Fruit fly (Drosophila melanogaster) whole organism, embryonic: ENCODE measurements around the gene Mo25.

Experiments
- Adf1 ChIP-seq: fragments of 200-800 bp; sonication (Bioruptor generic); IDR thresholded peaks from 2 replicates; pipeline ENCODE4 v1.3.6; 2022; ENCODE audit warnings: missing biosample characterization, missing genetic modification characterization
- Awh ChIP-seq: fragments of 200-800 bp; sonication (Bioruptor generic); IDR thresholded peaks from 2 replicates; pipeline ENCODE4, ENCODE4 v1.3.6; 2022; ENCODE audit warnings: missing biosample characterization, missing genetic modification characterization
- Blimp-1 ChIP-seq: fragments of 200-800 bp; sonication (Bioruptor generic); optimal IDR thresholded peaks from 3 replicates; lab custom pipeline; 2018; ENCODE audit warnings: missing biosample characterization, missing genetic modification characterization, mild to moderate bottlenecking, moderate library complexity, missing genetic modification reagents
- CG12071 ChIP-seq: fragments of 200-800 bp; sonication (Bioruptor generic); optimal IDR thresholded peaks from 3 replicates; lab custom pipeline; 2018; ENCODE audit warnings: missing biosample characterization, mild to moderate bottlenecking, missing genetic modification characterization
- CG12299 ChIP-seq: fragments of 200-800 bp; sonication (Bioruptor generic); optimal IDR thresholded peaks from 2 replicates; lab custom pipeline; 2018; ENCODE audit warnings: missing biosample characterization, mild to moderate bottlenecking, missing genetic modification characterization
- CG15269 ChIP-seq: fragments of 200-800 bp; sonication (Bioruptor generic); optimal IDR thresholded peaks from 2 replicates; lab custom pipeline; 2018; ENCODE audit warnings: missing biosample characterization, mild to moderate bottlenecking, missing genetic modification characterization, moderate library complexity
- CG16779 ChIP-seq: fragments of 200-800 bp; sonication (Bioruptor generic); IDR thresholded peaks from 2 replicates; pipeline ENCODE4 v1.3.6; 2022; ENCODE audit warnings: missing biosample characterization, missing genetic modification characterization
- CG17359 ChIP-seq: fragments of 200-800 bp; sonication (Bioruptor generic); optimal IDR thresholded peaks from 3 replicates; lab custom pipeline; 2018; ENCODE audit warnings: missing biosample characterization, mild to moderate bottlenecking, missing genetic modification characterization, moderate library complexity
- CG2120 ChIP-seq: fragments of 200-800 bp; sonication (Bioruptor generic); optimal IDR thresholded peaks from 3 replicates; lab custom pipeline; 2016; ENCODE audit warnings: missing biosample characterization, missing genetic modification characterization
- CG2199 ChIP-seq: fragments of 200-800 bp; sonication (Bioruptor generic); IDR thresholded peaks from 3 replicates; pipeline ENCODE4 v1.3.6; 2022; ENCODE audit warnings: missing biosample characterization, missing genetic modification characterization
- CG42726 ChIP-seq: fragments of 200-800 bp; sonication (Bioruptor generic); IDR thresholded peaks from 2 replicates; pipeline ENCODE4 v1.3.6; 2022; ENCODE audit warnings: missing biosample characterization, missing genetic modification characterization; ENCODE audit not compliant: partially characterized antibody
- CG5953 ChIP-seq: fragments of 200-800 bp; sonication (Bioruptor generic); IDR thresholded peaks from 2 replicates; pipeline ENCODE4 v1.3.6; 2022; ENCODE audit warnings: missing biosample characterization, missing genetic modification characterization
- CG6272 ChIP-seq: fragments of 200-800 bp; sonication (Bioruptor generic); IDR thresholded peaks from 2 replicates; pipeline ENCODE4 v1.3.6; 2022; ENCODE audit warnings: missing biosample characterization, missing genetic modification characterization
- CG8290 ChIP-seq, 3 experiments: fragments of 200-800 bp; sonication (Bioruptor generic); optimal IDR thresholded peaks; 2 replicates each; lab custom pipeline; 2016 to 2019; ENCODE audit warnings: missing biosample characterization in 3 of 3, missing genetic modification characterization in 3 of 3, mild to moderate bottlenecking in 2 of 3, moderate library complexity in 1 of 3
- CG9817 ChIP-seq: fragments of 200-800 bp; sonication (Bioruptor generic); optimal IDR thresholded peaks from 2 replicates; lab custom pipeline; 2018; ENCODE audit warnings: missing biosample characterization, mild to moderate bottlenecking, missing genetic modification characterization, moderate library complexity
- CG9876 ChIP-seq: fragments of 200-800 bp; sonication (Bioruptor generic); optimal IDR thresholded peaks from 2 replicates; lab custom pipeline; 2016; ENCODE audit warnings: missing biosample characterization, missing genetic modification characterization
- Camta ChIP-seq: fragments of 200-800 bp; sonication (Bioruptor generic); optimal IDR thresholded peaks from 2 replicates; lab custom pipeline; 2016; ENCODE audit warnings: missing biosample characterization, missing genetic modification characterization
- Dad ChIP-seq: fragments of 200-800 bp; sonication (Bioruptor generic); optimal IDR thresholded peaks from 3 replicates; lab custom pipeline; 2016; ENCODE audit warnings: missing biosample characterization, missing genetic modification characterization
- Dek ChIP-seq: fragments of 200-800 bp; sonication (Bioruptor generic); optimal IDR thresholded peaks from 3 replicates; lab custom pipeline; 2019; ENCODE audit warnings: missing biosample characterization, mild to moderate bottlenecking, missing genetic modification characterization, moderate library complexity
- E2f1 ChIP-seq: fragments of 200-800 bp; sonication (Bioruptor generic); IDR thresholded peaks from 2 replicates; pipeline ENCODE4 v1.3.6; 2022; ENCODE audit warnings: missing biosample characterization, missing genetic modification characterization
- Elba2 ChIP-seq: fragments of 200-800 bp; sonication (Bioruptor generic); optimal IDR thresholded peaks from 3 replicates; lab custom pipeline; 2016; ENCODE audit warnings: missing biosample characterization, missing genetic modification characterization
- Ets97D ChIP-seq: fragments of 200-800 bp; sonication (Bioruptor generic); optimal IDR thresholded peaks from 3 replicates; lab custom pipeline; 2016; ENCODE audit warnings: missing biosample characterization, missing genetic modification characterization
- HHEX ChIP-seq: fragments of 200-800 bp; sonication (Bioruptor generic); optimal IDR thresholded peaks from 3 replicates; lab custom pipeline; 2017; ENCODE audit warnings: missing biosample characterization, mild to moderate bottlenecking, missing genetic modification characterization, missing genetic modification reagents
- HLH3B ChIP-seq: fragments of 200-800 bp; sonication (Bioruptor generic); IDR thresholded peaks from 2 replicates; pipeline ENCODE4 v1.3.6; 2022; ENCODE audit warnings: missing biosample characterization, missing genetic modification characterization
- Kr ChIP-seq: fragments of 200-800 bp; sonication (Bioruptor generic); optimal IDR thresholded peaks from 2 replicates; lab custom pipeline; 2017; ENCODE audit warnings: missing biosample characterization, mild to moderate bottlenecking, missing genetic modification characterization
- MESR4 ChIP-seq: fragments of 200-800 bp; sonication (Bioruptor generic); optimal IDR thresholded peaks from 2 replicates; lab custom pipeline; 2018; ENCODE audit warnings: missing biosample characterization, mild to moderate bottlenecking, missing genetic modification characterization, moderate library complexity
- NfI ChIP-seq: fragments of 200-800 bp; sonication (Bioruptor generic); optimal IDR thresholded peaks from 3 replicates; lab custom pipeline; 2018; ENCODE audit warnings: missing biosample characterization, mild to moderate bottlenecking, missing genetic modification characterization, moderate library complexity
- Ssrp ChIP-seq: fragments of 200-800 bp; sonication (Bioruptor generic); optimal IDR thresholded peaks from 2 replicates; lab custom pipeline; 2018; ENCODE audit warnings: missing biosample characterization, mild to moderate bottlenecking, missing genetic modification characterization, moderate library complexity
- Xrp1 ChIP-seq: fragments of 200-800 bp; sonication (Bioruptor generic); IDR thresholded peaks from 2 replicates; pipeline ENCODE4 v1.3.6; 2022; ENCODE audit warnings: missing biosample characterization, missing genetic modification characterization
- abd-A ChIP-seq: fragments of 200-800 bp; sonication (Bioruptor generic); optimal IDR thresholded peaks from 3 replicates; lab custom pipeline; 2019; ENCODE audit warnings: missing biosample characterization, mild to moderate bottlenecking, missing genetic modification characterization, moderate library complexity
- al ChIP-seq: fragments of 200-800 bp; sonication (Bioruptor generic); IDR thresholded peaks from 2 replicates; pipeline ENCODE4 v1.3.6; 2022; ENCODE audit warnings: missing biosample characterization, missing genetic modification characterization
- br ChIP-seq: fragments of >200 bp; optimal IDR thresholded peaks from 2 replicates; lab custom pipeline; 2017
- cad ChIP-seq: fragments of >200 bp; optimal IDR thresholded peaks from 2 replicates; lab custom pipeline; 2017; ENCODE audit warnings: missing biosample characterization, missing genetic modification characterization
- cato ChIP-seq: fragments of 200-800 bp; sonication (Bioruptor generic); optimal IDR thresholded peaks from 2 replicates; lab custom pipeline; 2016; ENCODE audit warnings: missing biosample characterization, missing genetic modification characterization, borderline replicate concordance
- corto ChIP-seq: fragments of 200-800 bp; sonication (Bioruptor generic); optimal IDR thresholded peaks from 2 replicates; lab custom pipeline; 2016; ENCODE audit warnings: missing biosample characterization, mild to moderate bottlenecking, missing genetic modification characterization, moderate library complexity
- disco-r ChIP-seq: fragments of 200-800 bp; sonication (Bioruptor generic); optimal IDR thresholded peaks from 2 replicates; lab custom pipeline; 2016; ENCODE audit warnings: missing biosample characterization, missing genetic modification characterization
- emc ChIP-seq: fragments of 200-800 bp; sonication (Bioruptor generic); optimal IDR thresholded peaks from 2 replicates; lab custom pipeline; 2016; ENCODE audit warnings: missing biosample characterization, missing genetic modification characterization
- gce ChIP-seq: fragments of 200-800 bp; sonication (Bioruptor generic); IDR thresholded peaks from 3 replicates; pipeline ENCODE4 v1.3.6; 2022; ENCODE audit warnings: missing biosample characterization, missing genetic modification characterization
- ind ChIP-seq: fragments of 200-800 bp; sonication (Bioruptor generic); optimal IDR thresholded peaks from 3 replicates; lab custom pipeline; 2016; ENCODE audit warnings: missing biosample characterization, missing genetic modification characterization
- nerfin-1 ChIP-seq: fragments of 200-800 bp; sonication (Bioruptor generic); optimal IDR thresholded peaks from 3 replicates; lab custom pipeline; 2019; ENCODE audit warnings: missing biosample characterization, mild to moderate bottlenecking, missing genetic modification characterization, moderate library complexity
- oc ChIP-seq: fragments of 200-800 bp; sonication (Bioruptor generic); optimal IDR thresholded peaks from 2 replicates; lab custom pipeline; 2018; ENCODE audit warnings: missing biosample characterization, mild to moderate bottlenecking, missing genetic modification characterization, moderate library complexity
- p53 ChIP-seq: fragments of 200-800 bp; sonication (Bioruptor generic); optimal IDR thresholded peaks from 2 replicates; lab custom pipeline; 2016; ENCODE audit warnings: missing biosample characterization, missing genetic modification characterization
- pho ChIP-seq: fragments of 200-800 bp; sonication (Bioruptor generic); optimal IDR thresholded peaks from 2 replicates; lab custom pipeline; 2016; ENCODE audit warnings: missing biosample characterization, missing genetic modification characterization
- pros ChIP-seq: fragments of 200-800 bp; sonication (Bioruptor generic); optimal IDR thresholded peaks from 3 replicates; lab custom pipeline; 2019; ENCODE audit warnings: missing biosample characterization, mild to moderate bottlenecking, missing genetic modification characterization, moderate library complexity
- sc ChIP-seq, 3 experiments: fragments of >200 bp in 2 of 3; fragments of 200-800 bp in 1 of 3; sonication (Bioruptor generic) in 1 of 3; optimal IDR thresholded peaks; 2 replicates in 2 of 3; 3 replicates in 1 of 3; lab custom pipeline; 2017; ENCODE audit warnings: mild to moderate bottlenecking in 1 of 3, missing biosample characterization in 1 of 3, missing genetic modification characterization in 1 of 3, missing genetic modification reagents in 1 of 3
- sens-2 ChIP-seq: fragments of 200-800 bp; sonication (Bioruptor generic); IDR thresholded peaks from 2 replicates; pipeline ENCODE4 v1.3.6; 2022; ENCODE audit warnings: missing biosample characterization, missing genetic modification characterization
- sna ChIP-seq: fragments of 200-800 bp; sonication (Bioruptor generic); IDR thresholded peaks from 2 replicates; pipeline ENCODE4 v1.3.6; 2022; ENCODE audit warnings: missing biosample characterization, missing genetic modification characterization; ENCODE audit not compliant: partially characterized antibody
- tna ChIP-seq: fragments of 200-800 bp; sonication (Bioruptor generic); IDR thresholded peaks from 2 replicates; pipeline ENCODE4 v1.3.6; 2022; ENCODE audit warnings: missing biosample characterization, missing genetic modification characterization; ENCODE audit not compliant: partially characterized antibody
- vfl ChIP-seq: fragments of 200-800 bp; sonication (Bioruptor generic); optimal IDR thresholded peaks from 2 replicates; lab custom pipeline; 2016; ENCODE audit warnings: missing biosample characterization, missing genetic modification characterization

Mo25 gene

dm6 chr3L:16582678-16583315 is 32.5 kb downstream of the Mo25 start, which contains the start of gene Rpn12 (continued):
- TF ChIP-seq CG8290 (GFP tag; optimal IDR thresholded peaks at IDR 0.05; lab: Kevin White, UChicago) (peak; percentile 28), CG8290 (tag; optimal IDR thresholded peaks at IDR 0.05; lab: Kevin White, UChicago) (peak in 1 of 2 experiments; percentile 52), nerfin-1 (tag; lab: Kevin White, UChicago) (peak; percentile 29), CG12071 (GFP tag; lab: Kevin White, UChicago) (no peak), CG15269 (tag; lab: Kevin White, UChicago) (peak; percentile 47), Ssrp (no peak), Kr (GFP tag; lab: Kevin White, UChicago) (no peak), CG2199 (GFP tag; lab: Robert Waterston, UW) (no peak), pho (GFP tag; lab: Kevin White, UChicago) (peak; percentile 48), CG2120 (peak; percentile 65), vfl (GFP tag; lab: Kevin White, UChicago) (no peak), cato (GFP tag; lab: Kevin White, UChicago) (no peak), pros (no peak), CG5953 (GFP tag; lab: Robert Waterston, UW) (no peak), cad (no peak), CG12299 (no peak), br (lab: Kevin White, UChicago) (no peak), Awh (GFP tag; lab: Robert Waterston, UW) (no peak), CG6272 (GFP tag; lab: Robert Waterston, UW) (no peak), CG9876 (no peak), sc (optimal IDR thresholded peaks at IDR 0.05; lab: Kevin White, UChicago) (no peak), sc (GFP tag; optimal IDR thresholded peaks at IDR 0.05; lab: Kevin White, UChicago) (no peak), sna (GFP tag; lab: Robert Waterston, UW) (peak; percentile 86), emc (GFP tag; lab: Kevin White, UChicago) (no peak), MESR4 (GFP tag; lab: Kevin White, UChicago) (peak; percentile 80), ind (GFP tag; lab: Kevin White, UChicago) (peak; percentile 37), Dek (tag; lab: Kevin White, UChicago) (peak; percentile 7), CG42726 (no peak; the same call in 1 of the 2 replicates), tna (GFP tag; lab: Robert Waterston, UW) (peak; percentile 80), Dad (GFP tag; lab: Kevin White, UChicago) (no peak), sens-2 (no peak), Adf1 (GFP tag; lab: Robert Waterston, UW) (no peak), E2f1 (GFP tag; lab: Robert Waterston, UW) (no peak), Blimp-1 (GFP tag; lab: Kevin White, UChicago) (peak; percentile 53), oc (tag; lab: Kevin White, UChicago) (no peak), gce (GFP tag; lab: Robert Waterston, UW) (no peak; the same call in 2 of the 3 replicates), CG9817 (tag; lab: Kevin White, UChicago) (peak; percentile 40), HHEX (GFP tag; lab: Kevin White, UChicago) (no peak), Xrp1 (GFP tag; lab: Robert Waterston, UW) (peak; percentile 39; the same call in 1 of the 2 replicates), HLH3B (GFP tag; lab: Robert Waterston, UW) (no peak), abd-A (tag; lab: Kevin White, UChicago) (no peak), Elba2 (GFP tag; lab: Kevin White, UChicago) (no peak), CG17359 (tag; lab: Kevin White, UChicago) (peak; percentile 14), p53 (no peak), Camta (GFP tag; lab: Kevin White, UChicago) (peak; percentile 10), disco-r (GFP tag; lab: Kevin White, UChicago) (no peak), CG16779 (GFP tag; lab: Robert Waterston, UW) (no peak), corto (GFP tag; lab: Kevin White, UChicago) (no peak), al (GFP tag; lab: Robert Waterston, UW) (peak; percentile 15; the same call in 1 of the 2 replicates), Ets97D (GFP tag; lab: Kevin White, UChicago) (peak; percentile 1), NfI (GFP tag; lab: Kevin White, UChicago) (peak; percentile 37)
